Fruit fly (Drosophila melanogaster): ENCODE data around the gene Rel.

- TF ChIP-seq Hmr (GFP tag; optimal IDR thresholded peaks at IDR 0.05) (no peak), Neu2 (GFP tag; optimal IDR thresholded peaks at IDR 0.05; ENCODE audit: borderline replicate concordance) (no peak), HLH54F (GFP tag; optimal IDR thresholded peaks at IDR 0.05) (no peak), CG2199 (GFP tag; IDR thresholded peaks at IDR 0.05) (no peak), CG17186 (GFP tag; optimal IDR thresholded peaks at IDR 0.05) (no peak), CG7372 (GFP tag; IDR thresholded peaks at IDR 0.05) (no peak), esg (GFP tag; conservative IDR thresholded peaks at IDR 0.05) (no peak)
Measured at dm6 chr3R:9001720-9002240, 46.0 kb downstream of the Rel start.
